Worm (Caenorhabditis elegans) whole organism, L2 larva: ENCODE results near the gene T09D3.9.

ENCODE experiments used
- C34F6.9 ChIP-seq: fragments of 150-350 bp; optimal IDR thresholded peaks from 2 replicates; lab custom pipeline; 2014; ENCODE audit warnings: missing biosample characterization, missing genetic modification characterization
- Y55F3AM.14 ChIP-seq: fragments of 200-800 bp; sonication (Bioruptor generic); optimal IDR thresholded peaks from 2 replicates; lab custom pipeline; 2018; ENCODE audit warnings: mild to moderate bottlenecking, missing genetic modification characterization, missing compliant biosample characterization
- ZK546.5 ChIP-seq: sonication (generic microtip); optimal IDR thresholded peaks from 2 replicates; lab custom pipeline; 2017; ENCODE audit warnings: missing biosample characterization, missing genetic modification characterization
- ama-1 ChIP-seq: fragments of 150-350 bp; optimal IDR thresholded peaks from 2 replicates; lab custom pipeline; 2018; ENCODE audit warnings: inconsistent platforms
- blmp-1 ChIP-seq: sonication (generic microtip); optimal IDR thresholded peaks from 2 replicates; lab custom pipeline; 2017; ENCODE audit warnings: missing genetic modification characterization, mild to moderate bottlenecking, missing compliant biosample characterization, antibody characterized with exemption, moderate library complexity; ENCODE audit not compliant: insufficient read depth
- ceh-16 ChIP-seq: fragments of 150-350 bp; optimal IDR thresholded peaks from 2 replicates; lab custom pipeline; 2014; ENCODE audit warnings: missing biosample characterization, missing genetic modification characterization
- ceh-82 ChIP-seq: fragments of 150-350 bp; optimal IDR thresholded peaks from 2 replicates; lab custom pipeline; 2014; ENCODE audit warnings: missing biosample characterization, missing genetic modification characterization
- dmd-4 ChIP-seq: sonication (generic microtip); optimal IDR thresholded peaks from 2 replicates; lab custom pipeline; 2017; ENCODE audit warnings: missing biosample characterization, missing genetic modification characterization
- egl-27 ChIP-seq: sonication (generic microtip); optimal IDR thresholded peaks from 3 replicates; lab custom pipeline; 2017; ENCODE audit warnings: missing biosample characterization, missing genetic modification reagents, missing genetic modification characterization
- elt-3 ChIP-seq: sonication (generic microtip); optimal IDR thresholded peaks from 2 replicates; lab custom pipeline; 2017; ENCODE audit warnings: missing biosample characterization, missing genetic modification characterization
- fos-1 ChIP-seq: fragments of 150-350 bp; optimal IDR thresholded peaks from 2 replicates; lab custom pipeline; 2014; ENCODE audit warnings: missing biosample characterization, missing genetic modification characterization
- lin-11 ChIP-seq: fragments of 150-350 bp; sonication (generic microtip); optimal IDR thresholded peaks from 2 replicates; lab custom pipeline; 2014; ENCODE audit warnings: missing biosample characterization, missing genetic modification characterization, inconsistent platforms, mixed read lengths
- lin-13 ChIP-seq: fragments of 150-350 bp; optimal IDR thresholded peaks from 2 replicates; lab custom pipeline; 2014; ENCODE audit warnings: missing biosample characterization, missing genetic modification reagents, missing genetic modification characterization
- lin-39 ChIP-seq: fragments of 150-350 bp; optimal IDR thresholded peaks from 2 replicates; lab custom pipeline; 2014; ENCODE audit warnings: missing biosample characterization, missing genetic modification reagents, missing genetic modification characterization
- lsy-2 ChIP-seq, 2 experiments: fragments of 150-350 bp in 1 of 2; sonication (generic microtip) in 1 of 2; optimal IDR thresholded peaks; 2 replicates each; lab custom pipeline; 2014 to 2017; ENCODE audit warnings: missing biosample characterization in 2 of 2, missing genetic modification characterization in 2 of 2
- mbf-1 ChIP-seq: sonication (generic microtip); optimal IDR thresholded peaks from 2 replicates; lab custom pipeline; 2017; ENCODE audit warnings: missing biosample characterization, missing genetic modification characterization
- nhr-11 ChIP-seq: fragments of 150-350 bp; optimal IDR thresholded peaks from 2 replicates; lab custom pipeline; 2014; ENCODE audit warnings: missing biosample characterization, missing genetic modification characterization
- nhr-12 ChIP-seq: fragments of 150-350 bp; optimal IDR thresholded peaks from 2 replicates; lab custom pipeline; 2014; ENCODE audit warnings: missing biosample characterization, missing genetic modification characterization
- nhr-21 ChIP-seq: fragments of 150-350 bp; optimal IDR thresholded peaks from 2 replicates; lab custom pipeline; 2014; ENCODE audit warnings: missing biosample characterization, missing genetic modification characterization
- nhr-23 ChIP-seq: fragments of 150-350 bp; optimal IDR thresholded peaks from 2 replicates; lab custom pipeline; 2014; ENCODE audit warnings: missing biosample characterization, missing genetic modification reagents, missing genetic modification characterization
- nhr-237 ChIP-seq: fragments of 150-350 bp; optimal IDR thresholded peaks from 2 replicates; lab custom pipeline; 2014; ENCODE audit warnings: missing biosample characterization, missing genetic modification characterization
- nhr-25 ChIP-seq: fragments of 150-350 bp; sonication (generic microtip); optimal IDR thresholded peaks from 3 replicates; lab custom pipeline; 2014; ENCODE audit warnings: missing biosample characterization, missing genetic modification characterization
- nhr-6 ChIP-seq: fragments of 150-350 bp; optimal IDR thresholded peaks from 2 replicates; lab custom pipeline; 2014; ENCODE audit warnings: missing biosample characterization, missing genetic modification characterization
- nhr-77 ChIP-seq: fragments of 150-350 bp; optimal IDR thresholded peaks from 2 replicates; lab custom pipeline; 2014; ENCODE audit warnings: missing biosample characterization, missing genetic modification characterization
- peb-1 ChIP-seq: fragments of 150-350 bp; optimal IDR thresholded peaks from 2 replicates; lab custom pipeline; 2014; ENCODE audit warnings: missing biosample characterization, missing genetic modification characterization
- sem-4 ChIP-seq: fragments of 150-350 bp; optimal IDR thresholded peaks from 2 replicates; lab custom pipeline; 2014; ENCODE audit warnings: missing biosample characterization, missing genetic modification reagents, missing genetic modification characterization
- skn-1 ChIP-seq: sonication (generic microtip); optimal IDR thresholded peaks from 2 replicates; lab custom pipeline; 2017; ENCODE audit warnings: missing biosample characterization, missing genetic modification characterization
- sma-9 ChIP-seq, 2 experiments: fragments of 150-350 bp in 1 of 2; sonication (generic microtip) in 1 of 2; optimal IDR thresholded peaks; 2 replicates each; lab custom pipeline; 2014 to 2016; ENCODE audit warnings: missing genetic modification characterization in 2 of 2, mild to moderate bottlenecking in 1 of 2, missing biosample characterization in 1 of 2, missing compliant biosample characterization in 1 of 2, missing genetic modification reagents in 1 of 2, moderate library complexity in 1 of 2
- snpc-4 ChIP-seq: fragments of 150-350 bp; optimal IDR thresholded peaks from 2 replicates; lab custom pipeline; 2014; ENCODE audit warnings: missing biosample characterization, missing genetic modification characterization
- unc-39 ChIP-seq: fragments of 150-350 bp; optimal IDR thresholded peaks from 2 replicates; lab custom pipeline; 2014; ENCODE audit warnings: missing biosample characterization, missing genetic modification characterization
- unc-55 ChIP-seq: fragments of 150-350 bp; sonication (generic microtip); optimal IDR thresholded peaks from 3 replicates; lab custom pipeline; 2014; ENCODE audit warnings: missing biosample characterization, missing genetic modification reagents, missing genetic modification characterization
- unc-62 ChIP-seq: fragments of 150-350 bp; optimal IDR thresholded peaks from 2 replicates; lab custom pipeline; 2014; ENCODE audit warnings: missing biosample characterization, missing genetic modification reagents, missing genetic modification characterization
- zag-1 ChIP-seq: fragments of 150-350 bp; optimal IDR thresholded peaks from 2 replicates; lab custom pipeline; 2014; ENCODE audit warnings: missing biosample characterization, missing genetic modification characterization
- ztf-1 ChIP-seq: fragments of 200-800 bp; sonication (Bioruptor generic); conservative IDR thresholded peaks from 2 replicates; pipeline ENCODE4 v1.3.6; 2022; ENCODE audit warnings: missing genetic modification characterization, missing compliant biosample characterization
- ztf-11 ChIP-seq: sonication (generic microtip); optimal IDR thresholded peaks from 2 replicates; lab custom pipeline; 2017; ENCODE audit warnings: missing biosample characterization, missing genetic modification characterization
- ztf-4 ChIP-seq: fragments of 150-350 bp; optimal IDR thresholded peaks from 2 replicates; lab custom pipeline; 2014; ENCODE audit warnings: missing biosample characterization, missing genetic modification characterization

T09D3.9 gene

DNA sequence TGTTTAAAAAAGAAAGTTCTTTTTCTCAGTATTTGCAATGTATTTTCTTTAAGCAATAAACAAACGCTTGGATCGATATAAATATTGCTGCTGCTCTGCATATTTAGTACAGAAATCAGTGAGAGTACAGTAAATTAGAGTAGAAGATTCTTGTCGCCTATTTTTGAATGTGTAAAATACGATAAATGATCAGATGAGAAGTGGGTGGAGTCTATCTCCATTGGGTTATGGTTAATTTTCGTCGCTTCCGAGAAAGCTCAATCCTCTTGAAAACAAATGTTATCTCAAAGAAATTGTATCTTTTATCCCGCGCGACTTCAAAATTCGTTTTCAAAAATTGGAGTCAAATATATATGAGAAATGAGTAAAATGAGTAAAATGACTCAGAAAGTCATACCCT is 9.9 kb downstream of the T09D3.9 start, which contains the start of gene nhr-216:
Gene nhr-216 (minus strand): TSS at position 101 of the 400 bp plus-strand sequence.
- TF ChIP-seq ZK546.5 (no peak), nhr-25 (tag; lab: Kevin White, UChicago) (no peak), snpc-4 (no peak), skn-1 (tag; lab: Kevin White, UChicago) (no peak), lin-13 (no peak), nhr-237 (tag; lab: Kevin White, UChicago) (no peak), lin-11 (tag; lab: Kevin White, UChicago) (no peak), unc-39 (no peak), ceh-16 (tag; lab: Kevin White, UChicago) (no peak), egl-27 (tag; lab: Kevin White, UChicago) (no peak)

DNA sequence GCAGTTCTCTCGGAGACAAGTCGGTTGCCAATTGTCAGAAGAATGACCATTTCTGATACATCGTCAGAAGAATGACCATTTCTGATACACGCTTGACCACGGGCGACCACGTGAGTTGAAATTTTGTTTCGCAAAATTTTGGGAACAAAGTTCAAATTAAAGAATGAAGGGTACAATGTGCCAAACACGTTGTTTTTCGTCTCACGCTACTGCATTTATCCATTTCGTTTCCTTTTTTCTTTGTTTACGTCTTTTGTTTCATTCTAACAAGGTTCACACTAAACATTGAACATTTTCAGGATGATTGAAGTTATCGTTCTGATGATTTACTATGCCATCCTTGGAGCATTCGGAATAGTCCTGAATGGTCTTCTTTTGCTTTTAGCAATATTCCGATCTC is 17.2 kb downstream of the T09D3.9 start, which contains the start of gene srd-9:
Gene srd-9 (plus strand): TSS at position 301 of the 400 bp plus-strand sequence.
- TF ChIP-seq unc-55 (GFP tag; lab: Kevin White, UChicago) (no peak), nhr-23 (tag; lab: Kevin White, UChicago) (no peak)

DNA sequence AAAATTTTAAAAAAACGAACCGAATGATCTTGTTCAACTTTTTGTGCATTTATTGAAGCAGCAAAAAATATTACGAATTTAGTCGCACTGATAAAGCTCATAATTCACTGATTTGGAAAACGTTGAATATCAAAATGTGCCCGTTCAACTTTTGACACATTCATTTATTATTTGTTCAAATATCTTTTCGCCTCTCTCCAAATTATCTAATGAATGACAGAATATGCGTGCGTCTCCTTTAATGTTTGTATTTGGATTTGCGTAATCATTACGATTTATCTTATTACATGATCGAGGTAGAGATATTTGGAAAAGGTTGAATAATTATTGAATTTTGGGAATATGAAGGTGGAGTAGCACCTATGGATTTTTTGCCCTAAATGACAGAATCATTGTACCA is 19.2 kb downstream of the T09D3.9 start, which contains the start of gene T09D3.3:
Gene T09D3.3 (minus strand): TSS at position 101 of the 400 bp plus-strand sequence.
- no peak for TF ChIP-seq snpc-4
- TF ChIP-seq sem-4 (tag; lab: Kevin White, UChicago) = no peak
- no peak for TF ChIP-seq unc-39
- no peak for TF ChIP-seq zag-1 (tag; lab: Kevin White, UChicago)
- no peak for TF ChIP-seq nhr-77 (tag; lab: Kevin White, UChicago)
- TF ChIP-seq ztf-1 (GFP tag; lab: Robert Waterston, UW) = no peak
- no peak for TF ChIP-seq mbf-1 (tag; lab: Kevin White, UChicago)
- no peak for TF ChIP-seq nhr-23 (tag; lab: Kevin White, UChicago)
- TF ChIP-seq dmd-4 (tag; lab: Kevin White, UChicago) = no peak
- TF ChIP-seq ceh-82 (tag; lab: Kevin White, UChicago) = no peak
- TF ChIP-seq ztf-11 = no peak
- TF ChIP-seq unc-55 (GFP tag; lab: Kevin White, UChicago) = no peak
- no peak for TF ChIP-seq ztf-4 (tag; lab: Kevin White, UChicago)
- TF ChIP-seq lin-13 = no peak
- no peak for TF ChIP-seq ceh-16 (tag; lab: Kevin White, UChicago)
- no peak for TF ChIP-seq nhr-237 (tag; lab: Kevin White, UChicago)

DNA sequence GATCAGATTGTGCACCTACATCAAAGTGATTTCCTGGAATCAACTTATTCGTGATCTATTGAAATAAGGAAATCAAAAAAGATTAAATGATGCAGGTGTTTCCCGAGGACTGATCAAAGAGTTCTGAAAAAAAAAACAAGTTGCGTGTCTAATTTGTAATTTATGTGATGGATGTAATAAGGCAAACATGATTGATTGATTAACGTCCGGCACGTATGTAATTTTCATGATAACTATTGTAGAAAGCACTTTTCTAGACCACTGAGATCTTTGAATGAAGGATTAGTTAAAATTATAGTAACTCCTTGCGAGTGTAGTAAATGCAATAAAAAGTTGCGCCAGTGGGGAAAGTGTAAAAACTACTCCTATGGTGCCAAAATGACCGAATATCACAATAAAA is 23.3 kb downstream of the T09D3.9 start, which contains the start of gene srg-25:
Gene srg-25 (minus strand): TSS at position 101 of the 400 bp plus-strand sequence.
- TF ChIP-seq nhr-12 (tag; lab: Kevin White, UChicago) = no peak
- no peak for TF ChIP-seq blmp-1
- TF ChIP-seq zag-1 (tag; lab: Kevin White, UChicago) = no peak
- TF ChIP-seq ceh-82 (tag; lab: Kevin White, UChicago) = no peak
- TF ChIP-seq nhr-11 = no peak
- TF ChIP-seq Y55F3AM.14 (GFP tag; lab: Kevin White, UChicago) = no peak

DNA sequence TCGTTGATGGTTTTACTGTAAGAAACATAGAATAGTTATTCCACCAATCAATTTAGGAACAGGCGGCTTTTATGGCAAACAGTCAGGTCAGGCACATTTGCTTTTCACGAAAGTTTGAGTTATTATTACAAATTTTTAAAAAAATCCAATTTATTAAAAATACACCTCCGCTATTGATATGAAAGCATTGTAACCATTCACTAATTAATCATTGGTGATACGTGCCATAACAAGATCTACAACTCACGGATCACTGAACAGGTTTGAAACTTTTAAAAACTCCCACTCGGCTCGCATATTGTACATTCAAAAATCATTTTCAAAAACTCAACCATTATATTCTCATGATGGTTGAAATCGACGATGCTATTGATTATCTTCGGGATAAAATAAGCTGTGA is 29.2 kb downstream of the T09D3.9 start, which contains the start of gene srg-27:
Gene srg-27 (plus strand): TSS at position 301 of the 400 bp plus-strand sequence.
- TF ChIP-seq ama-1 = no peak
- TF ChIP-seq nhr-21 (tag; lab: Kevin White, UChicago) = no peak
- no peak for TF ChIP-seq ztf-1 (GFP tag; lab: Robert Waterston, UW)
- no peak for TF ChIP-seq elt-3 (tag; lab: Kevin White, UChicago)
- TF ChIP-seq sma-9 (GFP tag; optimal IDR thresholded peaks at IDR 0.05; lab: Kevin White, UChicago) = no peak
- TF ChIP-seq sma-9 (tag; optimal IDR thresholded peaks at IDR 0.05; lab: Kevin White, UChicago) = no peak
- TF ChIP-seq ZK546.5 = no peak
- no peak for TF ChIP-seq nhr-6 (tag; lab: Kevin White, UChicago)
- no peak for TF ChIP-seq mbf-1 (tag; lab: Kevin White, UChicago)
- TF ChIP-seq C34F6.9 (tag; lab: Kevin White, UChicago) = no peak
- TF ChIP-seq lin-39 (tag; lab: Kevin White, UChicago) = no peak
- no peak for TF ChIP-seq sem-4 (tag; lab: Kevin White, UChicago)
- TF ChIP-seq snpc-4 = no peak
- no peak for TF ChIP-seq lsy-2 (tag; optimal IDR thresholded peaks at IDR 0.05; lab: Kevin White, UChicago)
- no peak for TF ChIP-seq zag-1 (tag; lab: Kevin White, UChicago)
- TF ChIP-seq unc-62 = no peak
- TF ChIP-seq fos-1 (tag; lab: Kevin White, UChicago) = no peak
- no peak for TF ChIP-seq peb-1 (tag; lab: Kevin White, UChicago)
